Fruit fly (Drosophila melanogaster) S2 (cell line): ENCODE results near the gene CG15747.
A peak's percentile ranks its signal among the peaks of the same experiment; 100 is the strongest.

Experiments
- CG8478 ChIP-seq: fragments of >200 bp; optimal IDR thresholded peaks from 2 replicates; lab custom pipeline; 2018
- CTCF ChIP-seq, 2 experiments: fragments of >200 bp; optimal IDR thresholded peaks; 2 replicates each; lab custom pipeline; 2018

CG15747 gene

dm6 chrX:13315463-13315817 is 22.7 kb upstream of the CG15747 start:
- no peak for TF ChIP-seq CG8478 (lab: Kevin White, UChicago)
- no peak for TF ChIP-seq CTCF (optimal IDR thresholded peaks at IDR 0.05; lab: Kevin White, UChicago)

- no peak for TF ChIP-seq CG8478 (lab: Kevin White, UChicago)
- no peak for TF ChIP-seq CTCF (optimal IDR thresholded peaks at IDR 0.05; lab: Kevin White, UChicago)
These were observed 18.7 kb upstream of the CG15747 start for dm6 chrX:13319376-13319883.

- TF ChIP-seq CG8478 (lab: Kevin White, UChicago) = no peak
- TF ChIP-seq CTCF (optimal IDR thresholded peaks at IDR 0.05; lab: Kevin White, UChicago) = no peak
These were observed 17.2 kb upstream of the CG15747 start for dm6 chrX:13320697-13321445.

dm6 chrX:13322405-13322804 is 15.7 kb upstream of the CG15747 start:
- TF ChIP-seq CTCF (optimal IDR thresholded peaks at IDR 0.05; lab: Kevin White, UChicago) (no peak), CG8478 (lab: Kevin White, UChicago) (no peak)

- TF ChIP-seq CG8478 (lab: Kevin White, UChicago) (no peak), CTCF (optimal IDR thresholded peaks at IDR 0.05; lab: Kevin White, UChicago) (no peak)
These were observed 15.0 kb upstream of the CG15747 start for dm6 chrX:13323114-13323513.

DNA sequence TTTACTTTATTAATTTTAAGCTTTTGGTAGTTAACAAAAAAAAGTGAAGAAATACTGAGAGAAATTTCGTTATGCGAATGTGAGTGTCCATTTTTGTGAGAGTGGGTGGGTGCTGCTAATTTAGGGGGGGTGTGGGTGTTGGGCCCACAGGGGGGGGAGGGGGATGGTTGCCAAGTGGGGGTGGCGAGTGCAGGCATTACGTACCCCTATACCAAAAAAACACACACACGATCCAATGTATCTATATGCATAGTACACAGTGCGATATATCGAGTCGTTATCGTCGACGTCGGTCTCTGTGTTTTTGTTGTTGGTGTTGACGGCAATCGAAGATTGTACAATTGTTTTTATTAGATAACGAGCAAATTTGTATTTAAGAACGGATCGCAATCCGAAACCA is 14.6 kb upstream of the CG15747 start:
- TF ChIP-seq CG8478 (lab: Kevin White, UChicago) (no peak), CTCF (optimal IDR thresholded peaks at IDR 0.05; lab: Kevin White, UChicago) (no peak)

- TF ChIP-seq CG8478 (lab: Kevin White, UChicago) (no peak), CTCF (optimal IDR thresholded peaks at IDR 0.05; lab: Kevin White, UChicago) (no peak)
These were observed 12.8 kb upstream of the CG15747 start for dm6 chrX:13325310-13325709.

DNA sequence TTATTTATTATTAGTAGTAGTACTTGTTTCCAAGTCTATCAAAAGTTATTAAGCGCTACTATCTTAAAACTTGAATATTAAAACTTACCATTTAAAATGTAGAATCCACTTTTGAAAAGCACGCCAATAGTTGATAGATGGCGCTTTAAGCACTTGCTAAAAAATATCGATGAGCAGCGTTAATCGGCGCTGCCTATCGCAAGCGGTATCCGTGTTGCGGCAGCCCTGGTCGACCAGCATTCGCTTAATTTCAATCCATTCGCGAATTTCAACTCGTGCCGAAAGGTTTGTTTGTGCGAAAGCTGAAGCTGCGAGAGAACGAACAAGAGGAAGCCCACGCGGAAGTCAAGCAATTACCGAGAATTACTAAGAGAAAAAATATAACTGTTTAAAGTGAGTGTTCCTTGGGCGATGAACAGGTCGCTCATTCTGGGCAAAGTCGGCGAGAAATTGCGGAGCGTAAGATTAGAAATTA is 8.5 kb upstream of the CG15747 start, which contains the start of gene Prx2:
Gene Prx2 (plus strand): TSS at position 253 of the 475 bp plus-strand sequence.
- TF ChIP-seq CG8478 (lab: Kevin White, UChicago) = no peak
- TF ChIP-seq CTCF (optimal IDR thresholded peaks at IDR 0.05; lab: Kevin White, UChicago) = peak; percentile 86 to 87

DNA sequence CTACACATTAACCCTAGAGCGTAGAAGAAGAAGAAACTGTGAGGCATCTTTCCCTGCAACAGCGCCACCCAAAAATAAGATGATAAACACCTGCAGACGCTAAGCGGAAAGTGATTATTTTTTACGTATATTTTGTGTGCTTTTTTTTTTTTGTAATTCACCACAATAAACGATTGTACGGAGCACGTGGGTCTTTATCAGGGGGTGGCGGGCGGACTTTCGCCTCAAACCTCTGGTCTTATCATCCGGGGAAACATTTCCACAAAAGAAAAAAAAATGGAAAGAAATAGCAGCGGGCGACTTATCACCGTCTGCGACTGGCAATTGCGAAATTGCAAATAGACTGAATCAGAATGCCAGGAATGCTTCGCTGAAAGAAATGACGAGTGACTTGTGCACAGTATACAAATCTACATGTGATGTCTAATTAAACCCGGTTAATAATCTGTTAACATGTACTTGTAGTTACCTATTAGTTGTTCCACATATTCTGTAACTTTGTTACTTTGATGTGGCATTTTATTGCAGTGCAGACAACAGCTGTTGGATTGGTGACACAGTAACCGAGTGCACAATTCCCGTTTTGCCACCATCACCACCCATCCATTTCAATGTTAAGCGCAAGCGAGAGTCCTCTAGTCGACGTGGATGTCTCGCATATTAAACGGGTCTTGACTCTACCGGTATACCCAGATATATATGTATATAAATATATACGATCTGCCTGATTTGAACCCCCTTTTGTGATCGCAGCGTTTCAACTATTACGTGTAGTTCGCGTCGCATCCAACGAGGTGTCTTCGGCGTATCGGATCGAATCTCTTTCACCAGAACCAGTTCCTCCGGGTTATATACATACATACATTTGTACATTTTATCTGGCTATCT is 6.1 kb upstream of the CG15747 start:
- no peak for TF ChIP-seq CTCF (optimal IDR thresholded peaks at IDR 0.05; lab: Kevin White, UChicago)
- no peak for TF ChIP-seq CG8478 (lab: Kevin White, UChicago)

DNA sequence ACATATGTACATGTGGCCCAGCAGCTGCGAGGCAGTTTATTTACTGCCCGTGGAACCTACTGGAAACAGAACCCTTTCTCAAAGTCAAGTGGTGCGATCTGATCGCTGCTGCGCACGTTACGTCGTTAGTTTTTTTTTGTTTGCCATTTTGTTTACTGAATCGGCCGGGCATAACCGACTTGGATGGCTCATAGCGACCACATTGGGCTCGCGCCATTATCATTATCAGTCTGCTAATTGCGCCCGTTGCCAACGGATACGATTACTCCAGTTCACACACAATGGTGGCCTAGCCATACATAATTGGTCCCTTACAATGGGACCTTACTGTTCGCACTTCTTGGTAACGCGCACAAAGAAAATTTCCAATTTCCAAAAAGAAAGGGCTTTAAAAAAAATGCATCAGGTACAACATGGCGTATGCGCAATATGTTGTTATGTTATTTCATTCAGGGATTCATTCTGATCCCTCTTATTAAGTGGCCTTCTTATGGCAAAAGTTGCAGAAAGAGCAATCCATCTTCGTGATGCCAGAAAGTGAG is 5.3 kb upstream of the CG15747 start:
- TF ChIP-seq CTCF (optimal IDR thresholded peaks at IDR 0.05; lab: Kevin White, UChicago) = no peak

DNA sequence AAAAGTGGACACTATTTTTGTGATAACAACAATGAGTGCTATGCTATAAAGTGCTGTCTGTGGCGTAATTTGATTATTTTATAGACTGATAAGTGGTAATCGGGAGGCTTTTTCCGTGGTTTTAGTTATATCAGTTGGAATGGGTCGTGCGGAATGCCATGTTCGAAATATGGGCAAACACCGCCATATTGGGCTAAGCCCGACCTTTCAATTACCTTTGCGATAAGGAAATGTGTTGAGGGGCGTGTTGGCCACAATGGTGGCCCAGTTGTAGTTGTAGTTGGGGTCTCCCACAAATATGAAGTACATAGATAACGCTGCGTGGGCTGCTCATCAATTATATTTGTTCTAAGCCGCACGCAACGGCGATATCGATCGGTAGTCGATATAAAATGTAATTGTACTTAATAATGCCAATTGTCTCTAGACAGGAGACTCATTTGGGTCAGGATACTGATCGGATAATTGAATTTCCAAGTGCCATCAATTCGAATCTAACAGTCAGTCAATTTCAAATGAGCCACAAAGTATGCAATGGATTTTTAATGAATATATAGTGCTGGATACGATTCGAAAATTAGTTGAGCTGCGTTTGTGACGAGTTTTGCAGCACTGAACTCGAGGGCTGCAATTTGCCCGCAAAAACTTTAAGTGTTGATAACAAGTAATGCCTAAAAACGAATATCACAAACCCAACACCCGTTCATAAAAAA is 3.5 kb upstream of the CG15747 start:
- no peak for TF ChIP-seq CG8478 (lab: Kevin White, UChicago)
- TF ChIP-seq CTCF (optimal IDR thresholded peaks at IDR 0.05; lab: Kevin White, UChicago) = no peak

DNA sequence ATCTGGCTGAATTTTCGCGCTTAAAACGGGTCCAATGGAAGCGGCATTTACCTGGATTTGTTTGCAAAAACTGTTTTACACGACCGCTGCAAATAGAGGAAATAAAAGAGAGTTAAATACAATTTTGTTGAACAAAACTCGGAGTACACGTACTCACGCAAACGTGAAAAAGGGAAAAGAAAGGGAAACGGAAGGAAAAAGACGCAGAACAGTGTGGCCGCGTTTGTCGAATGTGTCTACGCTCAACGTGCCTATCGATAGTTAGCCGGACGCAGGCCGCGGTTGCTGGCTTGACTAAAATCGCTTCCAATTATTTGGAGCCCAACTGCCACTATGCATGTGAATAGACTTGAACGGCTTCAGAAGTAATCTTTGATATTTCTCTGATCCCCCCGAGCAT is 664 bp upstream of the CG15747 start, which contains the start of gene RpS15Aa:
Gene RpS15Aa (minus strand): TSS at position 252 of the 400 bp plus-strand sequence.
- TF ChIP-seq CG8478 (lab: Kevin White, UChicago) (no peak), CTCF (optimal IDR thresholded peaks at IDR 0.05; lab: Kevin White, UChicago) (peak; percentile 25 to 44)

- no peak for TF ChIP-seq CTCF (optimal IDR thresholded peaks at IDR 0.05; lab: Kevin White, UChicago)
- no peak for TF ChIP-seq CG8478 (lab: Kevin White, UChicago)
These were observed 7.2 kb downstream of the CG15747 start for dm6 chrX:13345327-13345726.

- TF ChIP-seq CG8478 (lab: Kevin White, UChicago) (no peak), CTCF (optimal IDR thresholded peaks at IDR 0.05; lab: Kevin White, UChicago) (no peak)
These were observed 8.9 kb downstream of the CG15747 start for dm6 chrX:13346998-13347397.
